Fruit fly (Drosophila melanogaster) whole organism, embryonic: ENCODE results near the gene Msh6.

Experiments used
- Atf-2 ChIP-seq: fragments of 200-800 bp; sonication (Bioruptor generic); optimal IDR thresholded peaks from 2 replicates; lab custom pipeline; 2016; ENCODE audit warnings: missing biosample characterization, missing genetic modification characterization
- CG10267 ChIP-seq: fragments of 200-800 bp; sonication (Bioruptor generic); optimal IDR thresholded peaks from 2 replicates; lab custom pipeline; 2018; ENCODE audit warnings: missing biosample characterization, mild to moderate bottlenecking, missing genetic modification characterization, moderate library complexity
- CG10321 ChIP-seq: fragments of 200-800 bp; sonication (Bioruptor generic); IDR thresholded peaks from 2 replicates; pipeline ENCODE4 v1.3.6; 2022; ENCODE audit warnings: missing biosample characterization, missing genetic modification characterization
- CG10565 ChIP-seq: fragments of 200-800 bp; sonication (Bioruptor generic); optimal IDR thresholded peaks from 3 replicates; lab custom pipeline; 2016; ENCODE audit warnings: missing biosample characterization, mild to moderate bottlenecking, missing genetic modification characterization
- CG10654 ChIP-seq: fragments of 200-800 bp; sonication (Bioruptor generic); optimal IDR thresholded peaks from 2 replicates; lab custom pipeline; 2016; ENCODE audit warnings: missing biosample characterization, missing genetic modification characterization
- CG11456 ChIP-seq: fragments of 200-800 bp; sonication (Bioruptor generic); IDR thresholded peaks from 3 replicates; pipeline ENCODE4 v1.3.6; 2022; ENCODE audit warnings: missing biosample characterization, missing genetic modification characterization
- CG12219 ChIP-seq: fragments of 200-800 bp; sonication (Bioruptor generic); optimal IDR thresholded peaks from 3 replicates; lab custom pipeline; 2018; ENCODE audit warnings: missing biosample characterization, mild to moderate bottlenecking, missing genetic modification characterization
- CG12769 ChIP-seq: fragments of 200-800 bp; sonication (Bioruptor generic); optimal IDR thresholded peaks from 2 replicates; lab custom pipeline; 2019; ENCODE audit warnings: missing biosample characterization, mild to moderate bottlenecking, missing genetic modification characterization, moderate library complexity
- CG12942 ChIP-seq: fragments of 200-800 bp; sonication (Bioruptor generic); optimal IDR thresholded peaks from 3 replicates; lab custom pipeline; 2016; ENCODE audit warnings: missing biosample characterization, missing genetic modification characterization
- CG13296 ChIP-seq: fragments of 200-800 bp; sonication (Bioruptor generic); optimal IDR thresholded peaks from 3 replicates; lab custom pipeline; 2018; ENCODE audit warnings: missing biosample characterization, mild to moderate bottlenecking, missing genetic modification characterization
- CG14710 ChIP-seq: fragments of 200-800 bp; sonication (Bioruptor generic); optimal IDR thresholded peaks from 3 replicates; lab custom pipeline; 2019; ENCODE audit warnings: missing biosample characterization, mild to moderate bottlenecking, missing genetic modification characterization, moderate library complexity
- CG16813 ChIP-seq: fragments of 200-800 bp; sonication (Bioruptor generic); IDR thresholded peaks from 3 replicates; pipeline ENCODE4 v1.3.6; 2022; ENCODE audit warnings: missing biosample characterization, missing genetic modification characterization; ENCODE audit not compliant: partially characterized antibody
- CG17328 ChIP-seq: fragments of 200-800 bp; sonication (Bioruptor generic); IDR thresholded peaks from 2 replicates; pipeline ENCODE4 v1.3.6; 2022; ENCODE audit warnings: missing biosample characterization, missing genetic modification characterization
- CG17912 ChIP-seq: fragments of 200-800 bp; sonication (Bioruptor generic); optimal IDR thresholded peaks from 2 replicates; lab custom pipeline; 2018; ENCODE audit warnings: missing biosample characterization, mild to moderate bottlenecking, missing genetic modification characterization
- CG33213 ChIP-seq: fragments of 200-800 bp; sonication (Bioruptor generic); optimal IDR thresholded peaks from 3 replicates; lab custom pipeline; 2016; ENCODE audit warnings: missing biosample characterization, missing genetic modification characterization
- CG34376 ChIP-seq: fragments of 200-800 bp; sonication (Bioruptor generic); optimal IDR thresholded peaks from 2 replicates; lab custom pipeline; 2018; ENCODE audit warnings: missing biosample characterization, mild to moderate bottlenecking, missing genetic modification characterization
- CG3726 ChIP-seq: fragments of 200-800 bp; sonication (Bioruptor generic); IDR thresholded peaks from 3 replicates; pipeline ENCODE4, ENCODE4 v1.3.6; 2022; ENCODE audit warnings: missing biosample characterization, missing genetic modification characterization
- CG4617 ChIP-seq: fragments of 200-800 bp; sonication (Bioruptor generic); optimal IDR thresholded peaks from 3 replicates; lab custom pipeline; 2016; ENCODE audit warnings: missing biosample characterization, missing genetic modification characterization, borderline replicate concordance
- CG6654 ChIP-seq: fragments of 200-800 bp; sonication (Bioruptor generic); optimal IDR thresholded peaks from 2 replicates; lab custom pipeline; 2017; ENCODE audit warnings: missing biosample characterization, mild to moderate bottlenecking, missing genetic modification characterization
- CG6813 ChIP-seq: fragments of 200-800 bp; sonication (Bioruptor generic); optimal IDR thresholded peaks from 2 replicates; lab custom pipeline; 2017; ENCODE audit warnings: missing biosample characterization, missing genetic modification characterization, mild to moderate bottlenecking, moderate library complexity, missing genetic modification reagents
- CG7987 ChIP-seq: fragments of 200-800 bp; sonication (Bioruptor generic); optimal IDR thresholded peaks from 2 replicates; lab custom pipeline; 2018; ENCODE audit warnings: missing biosample characterization, mild to moderate bottlenecking, missing genetic modification characterization, moderate library complexity
- CG8388 ChIP-seq: fragments of 200-800 bp; sonication (Bioruptor generic); optimal IDR thresholded peaks from 2 replicates; lab custom pipeline; 2019; ENCODE audit warnings: missing biosample characterization, mild to moderate bottlenecking, missing genetic modification characterization, moderate library complexity
- CG9797 ChIP-seq: fragments of 200-800 bp; sonication (Bioruptor generic); optimal IDR thresholded peaks from 3 replicates; lab custom pipeline; 2018; ENCODE audit warnings: missing biosample characterization, mild to moderate bottlenecking, missing genetic modification characterization
- CHES-1-like ChIP-seq: fragments of 200-800 bp; sonication (Bioruptor generic); optimal IDR thresholded peaks from 2 replicates; lab custom pipeline; 2016; ENCODE audit warnings: missing biosample characterization, missing genetic modification characterization
- CoRest ChIP-seq: fragments of 200-800 bp; sonication (Bioruptor generic); optimal IDR thresholded peaks from 3 replicates; lab custom pipeline; 2018; ENCODE audit warnings: missing biosample characterization, mild to moderate bottlenecking, missing genetic modification characterization, moderate library complexity
- Dref ChIP-seq: fragments of 200-800 bp; sonication (Bioruptor generic); IDR thresholded peaks from 2 replicates; pipeline ENCODE4 v1.3.6; 2022; ENCODE audit warnings: missing biosample characterization, missing genetic modification characterization
- Elba2 ChIP-seq: fragments of 200-800 bp; sonication (Bioruptor generic); optimal IDR thresholded peaks from 3 replicates; lab custom pipeline; 2016; ENCODE audit warnings: missing biosample characterization, missing genetic modification characterization
- Fer1 ChIP-seq: fragments of 200-800 bp; sonication (Bioruptor generic); optimal IDR thresholded peaks from 2 replicates; lab custom pipeline; 2017; ENCODE audit warnings: missing biosample characterization, mild to moderate bottlenecking, missing genetic modification characterization
- HLH4C ChIP-seq: fragments of 200-800 bp; sonication (Bioruptor generic); IDR thresholded peaks from 3 replicates; pipeline ENCODE4 v1.3.6; 2022; ENCODE audit warnings: missing biosample characterization, missing genetic modification characterization; ENCODE audit not compliant: partially characterized antibody
- Hsf ChIP-seq: fragments of 200-800 bp; sonication (Bioruptor generic); optimal IDR thresholded peaks from 3 replicates; lab custom pipeline; 2016; ENCODE audit warnings: missing biosample characterization, missing genetic modification characterization
- Med ChIP-seq: fragments of 200-800 bp; sonication (Bioruptor generic); peaks from one replicate; lab custom pipeline; 2016; ENCODE audit warnings: missing biosample characterization, missing genetic modification characterization, mild to moderate bottlenecking, inconsistent platforms, moderate library complexity
- Stat92E ChIP-seq, 3 experiments: fragments of >200 bp in 2 of 3; fragments of 200-800 bp in 1 of 3; sonication (Bioruptor generic) in 1 of 3; optimal IDR thresholded peaks; 2 replicates each; lab custom pipeline; 2017 to 2019; ENCODE audit warnings: missing biosample characterization in 3 of 3, missing genetic modification characterization in 3 of 3, mild to moderate bottlenecking in 1 of 3, moderate library complexity in 1 of 3
- amos ChIP-seq: fragments of 200-800 bp; sonication (Bioruptor generic); IDR thresholded peaks from 2 replicates; pipeline ENCODE4 v1.3.6; 2022; ENCODE audit warnings: missing biosample characterization, missing genetic modification characterization; ENCODE audit not compliant: partially characterized antibody
- caup ChIP-seq: fragments of 200-800 bp; sonication (Bioruptor generic); optimal IDR thresholded peaks from 3 replicates; lab custom pipeline; 2017; ENCODE audit warnings: missing biosample characterization, mild to moderate bottlenecking, missing genetic modification characterization, moderate library complexity; ENCODE audit not compliant: severe bottlenecking
- cg ChIP-seq: fragments of 200-800 bp; sonication (Bioruptor generic); optimal IDR thresholded peaks from 3 replicates; lab custom pipeline; 2019; ENCODE audit warnings: missing biosample characterization, mild to moderate bottlenecking, missing genetic modification characterization, moderate library complexity
- croc ChIP-seq: fragments of 200-800 bp; sonication (Bioruptor generic); conservative IDR thresholded peaks from 3 replicates; pipeline ENCODE4 v1.3.6; 2022; ENCODE audit warnings: missing biosample characterization, missing genetic modification characterization
- crp ChIP-seq, 2 experiments: fragments of 200-800 bp; sonication (Bioruptor generic); optimal IDR thresholded peaks; 2 replicates in 1 of 2; 3 replicates in 1 of 2; lab custom pipeline; 2017; ENCODE audit warnings: missing biosample characterization in 2 of 2, missing genetic modification characterization in 2 of 2, mild to moderate bottlenecking in 1 of 2, moderate library complexity in 1 of 2
- dmrt11E ChIP-seq: fragments of 200-800 bp; sonication (Bioruptor generic); optimal IDR thresholded peaks from 3 replicates; lab custom pipeline; 2018; ENCODE audit warnings: missing biosample characterization, mild to moderate bottlenecking, missing genetic modification characterization, moderate library complexity
- ewg ChIP-seq: fragments of 200-800 bp; sonication (Bioruptor generic); optimal IDR thresholded peaks from 3 replicates; lab custom pipeline; 2017; ENCODE audit warnings: mild to moderate bottlenecking, missing biosample characterization, missing genetic modification reagents, missing genetic modification characterization
- gem ChIP-seq: fragments of 200-800 bp; sonication (Bioruptor generic); optimal IDR thresholded peaks from 2 replicates; lab custom pipeline; 2019; ENCODE audit warnings: missing biosample characterization, mild to moderate bottlenecking, missing genetic modification characterization, moderate library complexity
- gfzf ChIP-seq: fragments of 200-800 bp; sonication (Bioruptor generic); optimal IDR thresholded peaks from 2 replicates; lab custom pipeline; 2016; ENCODE audit warnings: missing biosample characterization, mild to moderate bottlenecking, missing genetic modification characterization, moderate library complexity
- gsb-n ChIP-seq: fragments of 200-800 bp; sonication (Bioruptor generic); optimal IDR thresholded peaks from 3 replicates; lab custom pipeline; 2018; ENCODE audit warnings: missing biosample characterization, mild to moderate bottlenecking, missing genetic modification characterization
- hbn ChIP-seq: fragments of 200-800 bp; sonication (Bioruptor generic); IDR thresholded peaks from 2 replicates; pipeline ENCODE4 v1.3.6; 2022; ENCODE audit warnings: missing biosample characterization, missing genetic modification characterization; ENCODE audit not compliant: partially characterized antibody
- nmo ChIP-seq: fragments of 200-800 bp; sonication (Bioruptor generic); optimal IDR thresholded peaks from 2 replicates; lab custom pipeline; 2018; ENCODE audit warnings: missing biosample characterization, mild to moderate bottlenecking, missing genetic modification characterization, moderate library complexity
- otp ChIP-seq: fragments of 200-800 bp; sonication (Bioruptor generic); IDR thresholded peaks from 3 replicates; pipeline ENCODE4, ENCODE4 v1.3.6; 2022; ENCODE audit warnings: missing biosample characterization, missing genetic modification characterization
- pzg ChIP-seq: fragments of 200-800 bp; sonication (Bioruptor generic); optimal IDR thresholded peaks from 3 replicates; lab custom pipeline; 2018; ENCODE audit warnings: missing biosample characterization, mild to moderate bottlenecking, missing genetic modification characterization, moderate library complexity
- slbo ChIP-seq: fragments of 200-800 bp; sonication (Bioruptor generic); IDR thresholded peaks from 2 replicates; pipeline ENCODE4 v1.3.6; 2022; ENCODE audit warnings: missing biosample characterization, missing genetic modification characterization
- zen ChIP-seq: fragments of 200-800 bp; sonication (Bioruptor generic); optimal IDR thresholded peaks from 3 replicates; lab custom pipeline; 2018; ENCODE audit warnings: missing biosample characterization, mild to moderate bottlenecking, missing genetic modification characterization, moderate library complexity

Msh6 gene

DNA sequence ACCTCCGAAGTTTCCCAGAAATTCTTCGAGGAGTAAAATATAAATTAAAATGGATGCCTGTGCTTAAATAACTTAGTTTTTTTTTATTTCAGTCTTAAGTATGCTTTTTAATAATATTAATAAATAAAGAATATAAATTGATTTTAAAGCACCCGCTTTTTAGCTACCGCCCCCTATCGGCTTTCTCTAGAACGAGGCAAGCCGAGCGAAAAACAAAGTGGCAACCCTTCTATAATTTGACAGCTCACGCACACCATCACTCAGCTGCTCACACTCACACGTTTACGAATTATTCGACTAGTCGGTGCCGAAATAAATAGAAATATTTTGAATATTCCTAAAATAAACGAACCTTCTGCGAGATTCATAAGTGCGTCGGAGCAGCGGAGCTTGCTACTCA lies 3.2 kb upstream of the Msh6 start, which contains the start of gene CG6878 (continued):
- peak; percentile 4 for TF ChIP-seq zen
- peak; percentile 78 for TF ChIP-seq pzg
- TF ChIP-seq CG10654 = peak; percentile 8
- TF ChIP-seq hbn (GFP tag; lab: Robert Waterston, UW) = no peak
- TF ChIP-seq Med (GFP tag; lab: Kevin White, UChicago) = peak; percentile 84
- TF ChIP-seq CG10267 = peak; percentile 46
- TF ChIP-seq CG34376 (GFP tag; lab: Kevin White, UChicago) = peak; percentile 6
- TF ChIP-seq CG10321 = no peak
- peak; percentile 68 for TF ChIP-seq CG17912 (GFP tag; lab: Kevin White, UChicago)
- peak in 1 of 2 experiments; percentile 76 for TF ChIP-seq crp (GFP tag; optimal IDR thresholded peaks at IDR 0.05; lab: Kevin White, UChicago)
- peak; percentile 70; the same call in 2 of the 3 replicates for TF ChIP-seq CG11456 (GFP tag; lab: Robert Waterston, UW)
- TF ChIP-seq CG6654 (GFP tag; lab: Kevin White, UChicago) = no peak
- no peak for TF ChIP-seq CG3726 (GFP tag; lab: Robert Waterston, UW)
- TF ChIP-seq gsb-n (tag; lab: Kevin White, UChicago) = peak; percentile 30
- peak; percentile 24 for TF ChIP-seq gem
- TF ChIP-seq Fer1 = peak; percentile 44
- no peak for TF ChIP-seq CG12942 (GFP tag; lab: Kevin White, UChicago)
- TF ChIP-seq CG13296 (GFP tag; lab: Kevin White, UChicago) = peak; percentile 5
- no peak for TF ChIP-seq Elba2 (GFP tag; lab: Kevin White, UChicago)
- peak; percentile 8 for TF ChIP-seq CHES-1-like (GFP tag; lab: Kevin White, UChicago)
- 0 out of 2 replicates have a peak, but pooled peaks have one; percentile 32 for TF ChIP-seq Dref (GFP tag; lab: Robert Waterston, UW)
- TF ChIP-seq amos (GFP tag; lab: Robert Waterston, UW) = peak; percentile 47; the same call in 1 of the 2 replicates
- TF ChIP-seq CG17328 (GFP tag; lab: Robert Waterston, UW) = no peak
- peak in 1 of 3 experiments; percentile 18 for TF ChIP-seq Stat92E (GFP tag; optimal IDR thresholded peaks at IDR 0.05; lab: Kevin White, UChicago)
- TF ChIP-seq dmrt11E (tag; lab: Kevin White, UChicago) = no peak
- TF ChIP-seq slbo (GFP tag; lab: Robert Waterston, UW) = peak; percentile 14; the same call in 1 of the 2 replicates
- peak; percentile 43 for TF ChIP-seq nmo (GFP tag; lab: Kevin White, UChicago)
- TF ChIP-seq CG16813 = peak; percentile 37; the same call in 1 of the 3 replicates
- TF ChIP-seq croc (GFP tag; lab: Robert Waterston, UW) = no peak
- TF ChIP-seq CG12219 (GFP tag; lab: Kevin White, UChicago) = no peak
- TF ChIP-seq CG7987 (GFP tag; lab: Kevin White, UChicago) = peak; percentile 56
- TF ChIP-seq CG6813 (GFP tag; lab: Kevin White, UChicago) = peak; percentile 30
- no peak for TF ChIP-seq CG10565 (GFP tag; lab: Kevin White, UChicago)
- TF ChIP-seq CG12769 (tag; lab: Kevin White, UChicago) = no peak
- TF ChIP-seq CG8388 (GFP tag; lab: Kevin White, UChicago) = no peak
- TF ChIP-seq CG9797 = peak; percentile 33
- TF ChIP-seq CoRest (tag; lab: Kevin White, UChicago) = peak; percentile 47
- TF ChIP-seq Hsf = peak; percentile 2
- TF ChIP-seq CG4617 (GFP tag; lab: Kevin White, UChicago) = peak; percentile 67
- peak; percentile 6 for TF ChIP-seq gfzf (GFP tag; lab: Kevin White, UChicago)
- TF ChIP-seq caup (GFP tag; lab: Kevin White, UChicago) = peak; percentile 43
- no peak for TF ChIP-seq Atf-2 (GFP tag; lab: Kevin White, UChicago)
- peak; percentile 53 for TF ChIP-seq CG14710 (tag; lab: Kevin White, UChicago)
- peak; percentile 11 for TF ChIP-seq CG33213 (GFP tag; lab: Kevin White, UChicago)
- no peak for TF ChIP-seq ewg
- peak; percentile 94 for TF ChIP-seq cg
- TF ChIP-seq otp (GFP tag; lab: Robert Waterston, UW) = peak; percentile 25; the same call in 1 of the 3 replicates
- peak; percentile 18; the same call in 1 of the 3 replicates for TF ChIP-seq HLH4C (GFP tag; lab: Robert Waterston, UW)
